Fruit fly (Drosophila melanogaster) whole organism, wandering third instar larva: ENCODE measurements around the gene CG11912.

Experiments
- Abd-B ChIP-seq: fragments of >200 bp; optimal IDR thresholded peaks from 2 replicates; lab custom pipeline; 2017; ENCODE audit warnings: missing biosample characterization, missing genetic modification characterization
- CG32264 ChIP-seq: fragments of 200-800 bp; sonication (Bioruptor generic); optimal IDR thresholded peaks from 2 replicates; lab custom pipeline; 2016; ENCODE audit warnings: missing biosample characterization, missing genetic modification characterization
- CG9705 ChIP-seq: fragments of 200-800 bp; sonication (Bioruptor generic); optimal IDR thresholded peaks from 2 replicates; lab custom pipeline; 2018; ENCODE audit warnings: missing biosample characterization, mild to moderate bottlenecking, missing genetic modification characterization
- CrebA ChIP-seq: fragments of 200-800 bp; sonication (Bioruptor generic); optimal IDR thresholded peaks from 2 replicates; lab custom pipeline; 2016; ENCODE audit warnings: missing biosample characterization, mild to moderate bottlenecking, missing genetic modification characterization, borderline replicate concordance
- Dif ChIP-seq: fragments of 200-275, 200-300 bp; sonication (Bioruptor generic); optimal IDR thresholded peaks from 2 replicates; lab custom pipeline; 2018; ENCODE audit warnings: missing biosample characterization, missing genetic modification characterization; ENCODE audit not compliant: partially characterized antibody
- HLH106 ChIP-seq: fragments of 200-800 bp; optimal IDR thresholded peaks from 3 replicates; lab custom pipeline; 2019; ENCODE audit warnings: missing biosample characterization, mild to moderate bottlenecking, missing genetic modification characterization, moderate library complexity
- Hnf4 ChIP-seq: fragments of 200-800 bp; sonication (Bioruptor generic); optimal IDR thresholded peaks from 2 replicates; lab custom pipeline; 2016; ENCODE audit warnings: missing biosample characterization, mild to moderate bottlenecking, missing genetic modification characterization
- Hr78 ChIP-seq: fragments of >200 bp; optimal IDR thresholded peaks from 2 replicates; lab custom pipeline; 2017; ENCODE audit warnings: missing biosample characterization, missing genetic modification characterization
- Hr83 ChIP-seq: fragments of 200-300 bp; sonication (Bioruptor generic); optimal IDR thresholded peaks from 2 replicates; lab custom pipeline; 2016; ENCODE audit warnings: missing biosample characterization, mild to moderate bottlenecking, missing genetic modification characterization, moderate library complexity; ENCODE audit not compliant: poor library complexity, severe bottlenecking
- Jra ChIP-seq: sonication (Bioruptor generic); optimal IDR thresholded peaks from 2 replicates; lab custom pipeline; 2016; ENCODE audit warnings: missing biosample characterization, missing genetic modification characterization
- Mio ChIP-seq: sonication (Bioruptor generic); optimal IDR thresholded peaks from 2 replicates; lab custom pipeline; 2016; ENCODE audit warnings: missing biosample characterization, missing genetic modification characterization
- Myc ChIP-seq: fragments of >200 bp; optimal IDR thresholded peaks from 2 replicates; lab custom pipeline; 2017
- N ChIP-seq: fragments of >200 bp; optimal IDR thresholded peaks from 2 replicates; lab custom pipeline; 2018; ENCODE audit warnings: missing biosample characterization, missing external identifiers, missing genetic modification characterization
- OdsH ChIP-seq: fragments of 200-800 bp; sonication (Bioruptor generic); optimal IDR thresholded peaks from 2 replicates; lab custom pipeline; 2016; ENCODE audit warnings: missing biosample characterization, mild to moderate bottlenecking, missing genetic modification characterization
- Rel ChIP-seq, 2 experiments: fragments of 200-800 bp; sonication (Bioruptor generic) in 1 of 2; optimal IDR thresholded peaks; 2 replicates in 1 of 2; 3 replicates in 1 of 2; lab custom pipeline; 2016 to 2019; ENCODE audit warnings: mild to moderate bottlenecking in 2 of 2, missing biosample characterization in 2 of 2, missing genetic modification characterization in 2 of 2, moderate library complexity in 1 of 2
- Sp1 ChIP-seq: fragments of 200-800 bp; sonication (Bioruptor generic); optimal IDR thresholded peaks from 3 replicates; lab custom pipeline; 2019; ENCODE audit warnings: missing biosample characterization, mild to moderate bottlenecking, missing genetic modification characterization, moderate library complexity
- br ChIP-seq: fragments of 200-800 bp; sonication (Bioruptor generic); optimal IDR thresholded peaks from 2 replicates; lab custom pipeline; 2016; ENCODE audit warnings: missing biosample characterization, missing genetic modification characterization
- dl ChIP-seq, 2 experiments: fragments of 175-275, 200-275 bp in 1 of 2; fragments of 200-275 bp in 1 of 2; sonication (Bioruptor generic); optimal IDR thresholded peaks; lab custom pipeline; 2018; ENCODE audit warnings: mild to moderate bottlenecking in 2 of 2, missing biosample characterization in 2 of 2, missing genetic modification characterization in 2 of 2, moderate library complexity in 2 of 2; ENCODE audit not compliant: partially characterized antibody in 2 of 2, insufficient read depth in 1 of 2
- dmrt93B ChIP-seq: fragments of 200-800 bp; sonication (Bioruptor generic); optimal IDR thresholded peaks from 2 replicates; lab custom pipeline; 2018; ENCODE audit warnings: missing biosample characterization, mild to moderate bottlenecking, missing genetic modification characterization
- dsf ChIP-seq: sonication (Bioruptor generic); optimal IDR thresholded peaks from 2 replicates; lab custom pipeline; 2016; ENCODE audit warnings: missing biosample characterization, missing genetic modification characterization, borderline replicate concordance
- ey ChIP-seq: fragments of 200-800 bp; sonication (Bioruptor generic); optimal IDR thresholded peaks from 2 replicates; lab custom pipeline; 2016; ENCODE audit warnings: missing biosample characterization, missing genetic modification characterization
- fru ChIP-seq: fragments of 200-800 bp; sonication (Bioruptor generic); optimal IDR thresholded peaks from 3 replicates; lab custom pipeline; 2016; ENCODE audit warnings: missing biosample characterization, mild to moderate bottlenecking, missing genetic modification characterization
- jim ChIP-seq: fragments of 175-275, 200-325 bp; sonication (Bioruptor generic); optimal IDR thresholded peaks from 2 replicates; lab custom pipeline; 2016; ENCODE audit warnings: missing biosample characterization, mild to moderate bottlenecking, missing genetic modification characterization
- lola ChIP-seq: fragments of >200 bp; optimal IDR thresholded peaks from 2 replicates; lab custom pipeline; 2017; ENCODE audit warnings: missing biosample characterization, missing genetic modification characterization
- pan ChIP-seq: fragments of >200 bp; optimal IDR thresholded peaks from 2 replicates; lab custom pipeline; 2017
- psq ChIP-seq: fragments of 200-800 bp; sonication (Bioruptor generic); optimal IDR thresholded peaks from 3 replicates; lab custom pipeline; 2017; ENCODE audit warnings: missing biosample characterization, mild to moderate bottlenecking, missing genetic modification characterization, moderate library complexity
- rgr ChIP-seq: fragments of 200-800 bp; sonication (Bioruptor generic); optimal IDR thresholded peaks from 3 replicates; lab custom pipeline; 2016; ENCODE audit warnings: missing biosample characterization, mild to moderate bottlenecking, missing genetic modification characterization
- sage ChIP-seq: fragments of 200-800 bp; sonication (Bioruptor generic); optimal IDR thresholded peaks from 2 replicates; lab custom pipeline; 2016; ENCODE audit warnings: missing biosample characterization, mild to moderate bottlenecking, missing genetic modification characterization
- sv ChIP-seq: fragments of 200-800 bp; sonication (Bioruptor generic); optimal IDR thresholded peaks from 3 replicates; lab custom pipeline; 2016; ENCODE audit warnings: missing biosample characterization, missing genetic modification characterization
- tai ChIP-seq: sonication (Bioruptor generic); optimal IDR thresholded peaks from 2 replicates; lab custom pipeline; 2016; ENCODE audit warnings: missing biosample characterization, missing genetic modification characterization
- usp ChIP-seq: fragments of >200 bp; optimal IDR thresholded peaks from 2 replicates; lab custom pipeline; 2017; ENCODE audit warnings: missing biosample characterization, missing genetic modification characterization
- woc ChIP-seq: sonication (Bioruptor generic); optimal IDR thresholded peaks from 2 replicates; lab custom pipeline; 2016; ENCODE audit warnings: missing biosample characterization, mild to moderate bottlenecking, missing genetic modification characterization

Gene CG11912

dm6 chr2L:278134-278533, 40.9 kb downstream of the CG11912 start, which contains the start of gene CG17078:
Gene CG17078 (minus strand): TSS chr2L:278234.
- no peak for TF ChIP-seq Mio
- TF ChIP-seq, all 38 proteins: peak for 0

dm6 chr2L:277122-277671, 41.9 kb downstream of the CG11912 start, which contains the start of gene smo:
Gene smo (plus strand): TSS chr2L:277582.
- no peak for TF ChIP-seq br
- no peak for TF ChIP-seq Rel (GFP tag; optimal IDR thresholded peaks at IDR 0.05; lab: Kevin White, UChicago)
- peak; percentile 87 for TF ChIP-seq Rel (tag; optimal IDR thresholded peaks at IDR 0.05; lab: Kevin White, UChicago)
- no peak for TF ChIP-seq dmrt93B (GFP tag; lab: Kevin White, UChicago)
- no peak for TF ChIP-seq CrebA
- peak; percentile 7 for TF ChIP-seq HLH106 (tag; lab: Kevin White, UChicago)
- no peak for TF ChIP-seq fru (GFP tag; lab: Kevin White, UChicago)
- TF ChIP-seq sage: no peak
- no peak for TF ChIP-seq sv (GFP tag; lab: Kevin White, UChicago)
- TF ChIP-seq Hr83 (GFP tag; lab: Kevin White, UChicago): peak; percentile 49
- no peak for TF ChIP-seq Hnf4 (GFP tag; lab: Kevin White, UChicago)
- TF ChIP-seq Myc (lab: Kevin White, UChicago): peak; percentile 46
- no peak for TF ChIP-seq CG9705
- TF ChIP-seq Hr78: no peak
- TF ChIP-seq ey (GFP tag; lab: Kevin White, UChicago): peak; percentile 25
- peak; percentile 5 for TF ChIP-seq Jra (GFP tag; lab: Kevin White, UChicago)

- TF ChIP-seq Myc (lab: Kevin White, UChicago) (peak; percentile 94), dsf (GFP tag; lab: Kevin White, UChicago) (no peak), Sp1 (GFP tag; lab: Kevin White, UChicago) (peak; percentile 40), Rel (GFP tag; optimal IDR thresholded peaks at IDR 0.05; lab: Kevin White, UChicago) (no peak), Rel (tag; optimal IDR thresholded peaks at IDR 0.05; lab: Kevin White, UChicago) (peak; percentile 6), HLH106 (tag; lab: Kevin White, UChicago) (peak; percentile 56), ey (GFP tag; lab: Kevin White, UChicago) (no peak)
Measured at dm6 chr2L:273603-274002, 45.5 kb downstream of the CG11912 start, which contains the start of the genes mbm and CG11555. Gene mbm (minus strand): TSS chr2L:273715. Gene CG11555 (plus strand): TSS chr2L:273836.

dm6 chr2L:271553-271952, 47.5 kb downstream of the CG11912 start, which contains the start of gene Dus1:
Gene Dus1 (minus strand): TSS chr2L:271744.
- TF ChIP-seq rgr (GFP tag; lab: Kevin White, UChicago) (no peak), sv (GFP tag; lab: Kevin White, UChicago) (no peak), Hr83 (GFP tag; lab: Kevin White, UChicago) (no peak), N (GFP tag; lab: Kevin White, UChicago) (no peak), psq (GFP tag; lab: Kevin White, UChicago) (no peak), dl (GFP tag; optimal IDR thresholded peaks at IDR 0.05; lab: Kevin White, UChicago; ENCODE audit: insufficient read depth in 1 of 2, partially characterized antibody in 2 of 2) (no peak), tai (GFP tag; lab: Kevin White, UChicago) (no peak), Abd-B (GFP tag; lab: Kevin White, UChicago) (no peak), Myc (lab: Kevin White, UChicago) (no peak), Hr78 (no peak), pan (lab: Kevin White, UChicago) (no peak), OdsH (no peak)

- TF ChIP-seq CrebA (no peak), br (no peak), Sp1 (GFP tag; lab: Kevin White, UChicago) (no peak), jim (GFP tag; lab: Kevin White, UChicago) (no peak), Jra (GFP tag; lab: Kevin White, UChicago) (no peak), Dif (GFP tag; lab: Kevin White, UChicago) (no peak), woc (GFP tag; lab: Kevin White, UChicago) (no peak), lola (no peak), pan (lab: Kevin White, UChicago) (no peak), HLH106 (tag; lab: Kevin White, UChicago) (no peak), usp (GFP tag; lab: Kevin White, UChicago) (no peak), CG32264 (GFP tag; lab: Kevin White, UChicago) (no peak), Mio (no peak)
Measured at dm6 chr2L:268788-269187, 50.3 kb downstream of the CG11912 start, which contains the start of gene CG3345. Gene CG3345 (plus strand): TSS chr2L:269088.
